Worm (Caenorhabditis elegans) whole organism, L1 larva: ENCODE measurements around the gene F56D6.14.

ENCODE experiments used
- C16A3.4 ChIP-seq: fragments of 150-350 bp; optimal IDR thresholded peaks from 2 replicates; lab custom pipeline; 2014; ENCODE audit warnings: missing biosample characterization, missing genetic modification characterization
- ama-1 ChIP-seq: fragments of 150-350 bp; optimal IDR thresholded peaks from 2 replicates; lab custom pipeline; 2014
- ces-1 ChIP-seq: fragments of 150-350 bp; optimal IDR thresholded peaks from 2 replicates; lab custom pipeline; 2014; ENCODE audit warnings: missing biosample characterization, missing genetic modification reagents, missing genetic modification characterization
- efl-1 ChIP-seq, 4 experiments: fragments of 150-350 bp; optimal IDR thresholded peaks in 3 of 4; peaks in 1 of 4; 1 replicate in 1 of 4; 2 replicates in 3 of 4; lab custom pipeline; 2014; ENCODE audit warnings: missing biosample characterization in 2 of 4, missing genetic modification characterization in 2 of 4, missing genetic modification reagents in 2 of 4
- lin-14 ChIP-seq: fragments of 200-800 bp; sonication (Bioruptor generic); optimal IDR thresholded peaks from 2 replicates; lab custom pipeline; 2018; ENCODE audit warnings: mild to moderate bottlenecking, missing genetic modification characterization, moderate library complexity, missing compliant biosample characterization
- mdl-1 ChIP-seq, 2 experiments: fragments of 150-350 bp; optimal IDR thresholded peaks; 2 replicates each; lab custom pipeline; 2014 to 2017; ENCODE audit warnings: missing biosample characterization in 2 of 2, missing genetic modification characterization in 2 of 2, inconsistent platforms in 1 of 2
- nhr-12 ChIP-seq: sonication (generic microtip); optimal IDR thresholded peaks from 2 replicates; lab custom pipeline; 2017; ENCODE audit warnings: missing biosample characterization, missing genetic modification characterization
- nhr-28 ChIP-seq: fragments of 150-350 bp; optimal IDR thresholded peaks from 2 replicates; lab custom pipeline; 2014; ENCODE audit warnings: missing biosample characterization, missing genetic modification characterization
- nhr-76 ChIP-seq: sonication (generic microtip); optimal IDR thresholded peaks from 2 replicates; lab custom pipeline; 2017; ENCODE audit warnings: missing biosample characterization, missing genetic modification characterization
- pqm-1 ChIP-seq: sonication (generic microtip); optimal IDR thresholded peaks from 3 replicates; lab custom pipeline; 2017; ENCODE audit warnings: missing biosample characterization, missing genetic modification characterization
- skn-1 ChIP-seq: fragments of 150-350 bp; optimal IDR thresholded peaks from 2 replicates; lab custom pipeline; 2014; ENCODE audit warnings: missing biosample characterization, missing genetic modification characterization
- tbx-2 ChIP-seq: sonication (generic microtip); optimal IDR thresholded peaks from 2 replicates; lab custom pipeline; 2016; ENCODE audit warnings: missing genetic modification characterization, missing compliant biosample characterization
- unc-62 ChIP-seq: fragments of 150-350 bp; optimal IDR thresholded peaks from 2 replicates; lab custom pipeline; 2014; ENCODE audit warnings: missing biosample characterization, missing genetic modification reagents, missing genetic modification characterization

DNA sequence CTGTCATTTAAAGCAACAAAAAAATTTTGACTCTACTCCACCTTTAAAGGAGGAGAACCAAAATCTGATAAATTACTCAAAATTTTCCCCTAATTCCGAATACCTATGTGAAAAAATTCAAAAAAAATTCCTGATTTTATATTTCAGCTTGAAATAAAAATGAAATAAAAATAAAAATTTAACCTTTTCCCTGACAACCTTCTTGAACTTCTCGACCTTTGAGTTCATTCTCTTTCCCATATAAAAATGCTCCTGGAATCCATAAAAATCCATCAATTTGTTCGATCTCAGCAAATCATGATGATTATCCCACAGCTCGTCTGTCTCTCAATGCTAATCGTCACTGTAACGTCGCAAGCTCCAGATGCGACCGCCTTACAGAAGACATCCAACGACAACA, 14.6 kb upstream of the F56D6.14 start, which contains the start of gene F56D6.6:
- no peak for TF ChIP-seq lin-14 (GFP tag; lab: Kevin White, UChicago)
- no peak for TF ChIP-seq pqm-1 (tag; lab: Kevin White, UChicago)
- no peak for TF ChIP-seq efl-1 (optimal IDR thresholded peaks at IDR 0.05; lab: Kevin White, UChicago)
- TF ChIP-seq efl-1 (GFP tag; optimal IDR thresholded peaks at IDR 0.05 in 1 of 2; lab: Kevin White, UChicago) = no peak
- TF ChIP-seq nhr-76 = no peak
- no peak for TF ChIP-seq ces-1 (GFP tag; lab: Kevin White, UChicago)
- TF ChIP-seq ama-1 (lab: Kevin White, UChicago) = no peak
- TF ChIP-seq nhr-28 (tag; lab: Kevin White, UChicago) = no peak
- TF ChIP-seq unc-62 (GFP tag; lab: Kevin White, UChicago) = no peak
- TF ChIP-seq C16A3.4 = no peak
- TF ChIP-seq tbx-2 = no peak
- TF ChIP-seq nhr-12 (tag; lab: Kevin White, UChicago) = no peak
- TF ChIP-seq mdl-1 (tag; optimal IDR thresholded peaks at IDR 0.05; lab: Kevin White, UChicago) = no peak
- no peak for TF ChIP-seq skn-1 (tag; lab: Kevin White, UChicago)
